Fruit fly (Drosophila melanogaster) whole organism, prepupa: ENCODE results near the gene CG4020.

ENCODE experiments used
- CG10631 ChIP-seq: fragments of 200-800 bp; sonication (Bioruptor generic); optimal IDR thresholded peaks from 2 replicates; lab custom pipeline; 2016; ENCODE audit warnings: missing biosample characterization, missing genetic modification characterization
- CG10669 ChIP-seq: fragments of 200-800 bp; sonication (Bioruptor generic); optimal IDR thresholded peaks from 3 replicates; lab custom pipeline; 2018; ENCODE audit warnings: missing biosample characterization, mild to moderate bottlenecking, missing genetic modification characterization, moderate library complexity
- CG11294 ChIP-seq: fragments of 200-800 bp; sonication (Bioruptor generic); IDR thresholded peaks from 2 replicates; pipeline ENCODE4 v1.3.6; 2022; ENCODE audit warnings: missing biosample characterization, missing genetic modification characterization
- CG11902 ChIP-seq: fragments of 200-800 bp; sonication (Bioruptor generic); optimal IDR thresholded peaks from 3 replicates; lab custom pipeline; 2016; ENCODE audit warnings: missing biosample characterization, missing genetic modification characterization
- CG15336 ChIP-seq: fragments of 200-800 bp; sonication (Bioruptor generic); IDR thresholded peaks from 2 replicates; pipeline ENCODE4 v1.3.6; 2022; ENCODE audit warnings: missing biosample characterization, missing genetic modification characterization
- CG1621 ChIP-seq: fragments of 200-800 bp; sonication (Bioruptor generic); optimal IDR thresholded peaks from 3 replicates; lab custom pipeline; 2018; ENCODE audit warnings: missing biosample characterization, mild to moderate bottlenecking, missing genetic modification characterization
- CG16779 ChIP-seq: fragments of 200-800 bp; sonication (Bioruptor generic); optimal IDR thresholded peaks from 3 replicates; lab custom pipeline; 2017; ENCODE audit warnings: missing biosample characterization, mild to moderate bottlenecking, missing genetic modification characterization
- CG3032 ChIP-seq: fragments of 200-800 bp; optimal IDR thresholded peaks from 2 replicates; lab custom pipeline; 2019; ENCODE audit warnings: missing biosample characterization, mild to moderate bottlenecking, missing genetic modification characterization, moderate library complexity
- CG31627 ChIP-seq: fragments of 200-800 bp; sonication (Bioruptor generic); optimal IDR thresholded peaks from 3 replicates; lab custom pipeline; 2016; ENCODE audit warnings: missing biosample characterization, missing genetic modification characterization
- CG34406 ChIP-seq: fragments of 200-800 bp; sonication (Bioruptor generic); optimal IDR thresholded peaks from 3 replicates; lab custom pipeline; 2016; ENCODE audit warnings: missing biosample characterization, missing genetic modification characterization
- CG3919 ChIP-seq: fragments of 200-800 bp; sonication (Bioruptor generic); optimal IDR thresholded peaks from 3 replicates; lab custom pipeline; 2016; ENCODE audit warnings: missing biosample characterization, missing genetic modification characterization
- CG4318 ChIP-seq: fragments of 200-800 bp; sonication (Bioruptor generic); optimal IDR thresholded peaks from 3 replicates; lab custom pipeline; 2017; ENCODE audit warnings: missing biosample characterization, mild to moderate bottlenecking, missing genetic modification characterization
- CG6163 ChIP-seq: fragments of 200-800 bp; sonication (Bioruptor generic); IDR thresholded peaks from 3 replicates; pipeline ENCODE4 v1.3.6; 2022; ENCODE audit warnings: missing biosample characterization, missing genetic modification characterization
- CG6276 ChIP-seq: fragments of 200-800 bp; sonication (Bioruptor generic); optimal IDR thresholded peaks from 2 replicates; lab custom pipeline; 2017; ENCODE audit warnings: missing biosample characterization, mild to moderate bottlenecking, missing genetic modification characterization
- CG6792 ChIP-seq: fragments of 200-800 bp; sonication (Bioruptor generic); optimal IDR thresholded peaks from 3 replicates; lab custom pipeline; 2016; ENCODE audit warnings: missing biosample characterization, missing genetic modification characterization
- CG6808 ChIP-seq: fragments of 200-800 bp; sonication (Bioruptor generic); optimal IDR thresholded peaks from 3 replicates; lab custom pipeline; 2017; ENCODE audit warnings: missing biosample characterization, missing genetic modification characterization, mild to moderate bottlenecking, moderate library complexity, missing genetic modification reagents
- CG6854 ChIP-seq: fragments of 200-800 bp; sonication (Bioruptor generic); optimal IDR thresholded peaks from 2 replicates; lab custom pipeline; 2017; ENCODE audit warnings: missing biosample characterization, mild to moderate bottlenecking, missing genetic modification characterization
- CG7368 ChIP-seq: fragments of 200-800 bp; sonication (Bioruptor generic); optimal IDR thresholded peaks from 3 replicates; lab custom pipeline; 2016; ENCODE audit warnings: missing biosample characterization, missing genetic modification characterization
- CG8119 ChIP-seq: fragments of 200-800 bp; sonication (Bioruptor generic); IDR thresholded peaks from 3 replicates; pipeline ENCODE4 v1.3.6; 2022; ENCODE audit warnings: missing biosample characterization, missing genetic modification characterization
- CG8632 ChIP-seq: fragments of 200-800 bp; sonication (Bioruptor generic); optimal IDR thresholded peaks from 3 replicates; lab custom pipeline; 2016; ENCODE audit warnings: missing biosample characterization, missing genetic modification characterization
- Eip75B ChIP-seq: fragments of 200-800 bp; sonication (Bioruptor generic); optimal IDR thresholded peaks from 3 replicates; lab custom pipeline; 2016; ENCODE audit warnings: missing biosample characterization, missing genetic modification characterization
- Eip78C ChIP-seq: fragments of 200-800 bp; sonication (Bioruptor generic); peaks from one replicate; lab custom pipeline; 2016; ENCODE audit warnings: missing biosample characterization, missing genetic modification characterization
- Eip93F ChIP-seq: fragments of 200-800 bp; sonication (Bioruptor generic); optimal IDR thresholded peaks from 2 replicates; lab custom pipeline; 2016; ENCODE audit warnings: missing biosample characterization, mild to moderate bottlenecking, missing genetic modification characterization
- Ets96B ChIP-seq: fragments of 200-800 bp; optimal IDR thresholded peaks from 2 replicates; lab custom pipeline; 2019; ENCODE audit warnings: missing biosample characterization, mild to moderate bottlenecking, missing genetic modification characterization, moderate library complexity
- Gug ChIP-seq: fragments of 200-800 bp; sonication (Bioruptor generic); IDR thresholded peaks from 2 replicates; pipeline ENCODE4 v1.3.6; 2022; ENCODE audit warnings: missing biosample characterization, missing genetic modification characterization
- Hr38 ChIP-seq: sonication (Bioruptor generic); optimal IDR thresholded peaks from 2 replicates; lab custom pipeline; 2016; ENCODE audit warnings: missing biosample characterization, missing genetic modification characterization
- Hr4 ChIP-seq: fragments of 200-800 bp; sonication (Bioruptor generic); optimal IDR thresholded peaks from 3 replicates; lab custom pipeline; 2016; ENCODE audit warnings: missing biosample characterization, missing genetic modification characterization
- Lpt ChIP-seq: fragments of 200-800 bp; sonication (Bioruptor generic); optimal IDR thresholded peaks from 3 replicates; lab custom pipeline; 2016; ENCODE audit warnings: missing biosample characterization, missing genetic modification characterization
- Met ChIP-seq: fragments of 200-800 bp; sonication (Bioruptor generic); optimal IDR thresholded peaks from 3 replicates; lab custom pipeline; 2016; ENCODE audit warnings: missing biosample characterization, missing genetic modification characterization
- Smox ChIP-seq: fragments of 200-800 bp; sonication (Bioruptor generic); optimal IDR thresholded peaks from 3 replicates; lab custom pipeline; 2016; ENCODE audit warnings: missing biosample characterization, missing genetic modification characterization
- Sox102F ChIP-seq: fragments of 200-800 bp; sonication (Bioruptor generic); optimal IDR thresholded peaks from 2 replicates; lab custom pipeline; 2016; ENCODE audit warnings: missing biosample characterization, mild to moderate bottlenecking, missing genetic modification characterization
- Sox14 ChIP-seq: fragments of 200-800 bp; sonication (Bioruptor generic); optimal IDR thresholded peaks from 3 replicates; lab custom pipeline; 2016; ENCODE audit warnings: missing biosample characterization, missing genetic modification characterization
- Sox15 ChIP-seq: fragments of 200-800 bp; sonication (Bioruptor generic); optimal IDR thresholded peaks from 3 replicates; lab custom pipeline; 2016; ENCODE audit warnings: missing biosample characterization, missing genetic modification characterization
- achi ChIP-seq: fragments of 200-800 bp; sonication (Bioruptor generic); optimal IDR thresholded peaks from 3 replicates; lab custom pipeline; 2016; ENCODE audit warnings: missing biosample characterization, missing genetic modification characterization
- acj6 ChIP-seq: fragments of 200-800 bp; sonication (Bioruptor generic); optimal IDR thresholded peaks from 3 replicates; lab custom pipeline; 2016; ENCODE audit warnings: missing biosample characterization, missing genetic modification characterization
- cyc ChIP-seq: fragments of 200-800 bp; sonication (Bioruptor generic); optimal IDR thresholded peaks from 3 replicates; lab custom pipeline; 2016; ENCODE audit warnings: missing biosample characterization, missing genetic modification characterization
- dac ChIP-seq: fragments of 200-800 bp; sonication (Bioruptor generic); optimal IDR thresholded peaks from 2 replicates; lab custom pipeline; 2017; ENCODE audit warnings: missing biosample characterization, mild to moderate bottlenecking, missing genetic modification characterization
- dsx ChIP-seq: fragments of 200-800 bp; optimal IDR thresholded peaks from 3 replicates; lab custom pipeline; 2019; ENCODE audit warnings: missing biosample characterization, mild to moderate bottlenecking, missing genetic modification characterization, moderate library complexity; ENCODE audit not compliant: poor library complexity, severe bottlenecking
- eg ChIP-seq: fragments of 200-800 bp; sonication (Bioruptor generic); IDR thresholded peaks from 3 replicates; pipeline ENCODE4 v1.3.6; 2022; ENCODE audit warnings: missing biosample characterization, missing genetic modification characterization
- esn ChIP-seq: fragments of 200-800 bp; sonication (Bioruptor generic); optimal IDR thresholded peaks from 2 replicates; lab custom pipeline; 2016; ENCODE audit warnings: missing biosample characterization, mild to moderate bottlenecking, missing genetic modification characterization, moderate library complexity
- fd59A ChIP-seq: fragments of 200-800 bp; sonication (Bioruptor generic); optimal IDR thresholded peaks from 2 replicates; lab custom pipeline; 2017; ENCODE audit warnings: missing biosample characterization, mild to moderate bottlenecking, missing genetic modification characterization, missing genetic modification reagents
- fd85E ChIP-seq: fragments of 200-800 bp; sonication (Bioruptor generic); optimal IDR thresholded peaks from 3 replicates; lab custom pipeline; 2016; ENCODE audit warnings: missing biosample characterization, missing genetic modification characterization
- lz ChIP-seq: fragments of 200-800 bp; sonication (Bioruptor generic); optimal IDR thresholded peaks from 3 replicates; lab custom pipeline; 2016; ENCODE audit warnings: missing biosample characterization, missing genetic modification characterization
- net ChIP-seq: fragments of 200-800 bp; sonication (Bioruptor generic); optimal IDR thresholded peaks from 3 replicates; lab custom pipeline; 2016; ENCODE audit warnings: missing biosample characterization, missing genetic modification characterization
- pdm3 ChIP-seq: fragments of 200-800 bp; sonication (Bioruptor generic); optimal IDR thresholded peaks from 3 replicates; lab custom pipeline; 2016; ENCODE audit warnings: missing biosample characterization, missing genetic modification characterization
- salr ChIP-seq, 2 experiments: fragments of 200-800 bp; sonication (Bioruptor generic); optimal IDR thresholded peaks; 3 replicates each; lab custom pipeline; 2016 to 2018; ENCODE audit warnings: missing biosample characterization in 2 of 2, missing genetic modification characterization in 2 of 2, mild to moderate bottlenecking in 1 of 2
- spab ChIP-seq: fragments of 200-800 bp; sonication (Bioruptor generic); optimal IDR thresholded peaks from 2 replicates; lab custom pipeline; 2017; ENCODE audit warnings: missing biosample characterization, mild to moderate bottlenecking, missing genetic modification characterization, missing genetic modification reagents
- ss ChIP-seq, 2 experiments: fragments of 200-800 bp; sonication (Bioruptor generic); optimal IDR thresholded peaks; 2 replicates in 1 of 2; 3 replicates in 1 of 2; lab custom pipeline; 2017 to 2018; ENCODE audit warnings: mild to moderate bottlenecking in 2 of 2, missing biosample characterization in 2 of 2, missing genetic modification characterization in 2 of 2, moderate library complexity in 1 of 2
- topi ChIP-seq: fragments of 200-800 bp; sonication (Bioruptor generic); optimal IDR thresholded peaks from 3 replicates; lab custom pipeline; 2016; ENCODE audit warnings: missing biosample characterization, missing genetic modification characterization
- vri ChIP-seq: fragments of 200-800 bp; sonication (Bioruptor generic); optimal IDR thresholded peaks from 3 replicates; lab custom pipeline; 2016; ENCODE audit warnings: missing biosample characterization, mild to moderate bottlenecking, missing genetic modification characterization

CG4020 gene

dm6 chrX:5900146-5901093 is 5.1 kb upstream of the CG4020 start, which contains the start of gene Act5C:
Gene Act5C (plus strand): TSS chrX:5900861.
- TF ChIP-seq Sox102F (GFP tag; lab: Kevin White, UChicago) (peak; percentile 98), achi (GFP tag; lab: Kevin White, UChicago) (peak; percentile 96), CG6276 (GFP tag; lab: Kevin White, UChicago) (peak; percentile 95), CG31627 (GFP tag; lab: Kevin White, UChicago) (peak; percentile 96), CG16779 (peak; percentile 96), Hr38 (GFP tag; lab: Kevin White, UChicago) (peak; percentile 46), net (GFP tag; lab: Kevin White, UChicago) (peak; percentile 97), CG11902 (peak; percentile 93), CG3032 (tag; lab: Kevin White, UChicago) (peak; percentile 98), topi (GFP tag; lab: Kevin White, UChicago) (peak; percentile 98), acj6 (GFP tag; lab: Kevin White, UChicago) (peak; percentile 95), CG1621 (peak; percentile 99), Eip78C (GFP tag; lab: Kevin White, UChicago) (peak; percentile 99), eg (GFP tag; lab: Robert Waterston, UW) (peak; percentile 98), dsx (GFP tag; lab: Kevin White, UChicago) (peak; percentile 96), dac (GFP tag; lab: Kevin White, UChicago) (peak; percentile 93), spab (peak; percentile 96), ss (GFP tag; optimal IDR thresholded peaks at IDR 0.05; lab: Kevin White, UChicago) (peak; percentile 95 to 98), CG6792 (GFP tag; lab: Kevin White, UChicago) (peak; percentile 97), pdm3 (GFP tag; lab: Kevin White, UChicago) (peak; percentile 98), Sox14 (peak; percentile 97), CG15336 (peak; percentile 96), CG4318 (GFP tag; lab: Kevin White, UChicago) (peak; percentile 90), fd59A (peak; percentile 97), CG6854 (GFP tag; lab: Kevin White, UChicago) (peak; percentile 97), lz (GFP tag; lab: Kevin White, UChicago) (peak; percentile 97), esn (GFP tag; lab: Kevin White, UChicago) (peak; percentile 98), Smox (GFP tag; lab: Kevin White, UChicago) (peak; percentile 96), Sox15 (GFP tag; lab: Kevin White, UChicago) (peak; percentile 93), CG8632 (GFP tag; lab: Kevin White, UChicago) (peak; percentile 96), CG11294 (peak; percentile 91), CG6163 (GFP tag; lab: Robert Waterston, UW) (peak; percentile 98), Eip75B (GFP tag; lab: Kevin White, UChicago) (peak; percentile 98), fd85E (GFP tag; lab: Kevin White, UChicago) (peak; percentile 85), CG7368 (peak; percentile 97), CG6808 (GFP tag; lab: Kevin White, UChicago) (peak; percentile 97), cyc (peak; percentile 98), Ets96B (tag; lab: Kevin White, UChicago) (peak; percentile 97), CG8119 (GFP tag; lab: Robert Waterston, UW) (peak; percentile 95), CG3919 (GFP tag; lab: Kevin White, UChicago) (peak; percentile 98), Lpt (GFP tag; lab: Kevin White, UChicago) (peak; percentile 94), Gug (GFP tag; lab: Robert Waterston, UW) (peak; percentile 96), Eip93F (GFP tag; lab: Kevin White, UChicago) (peak; percentile 97), salr (GFP tag; optimal IDR thresholded peaks at IDR 0.05; lab: Kevin White, UChicago) (peak; percentile 90 to 98), Met (GFP tag; lab: Kevin White, UChicago) (peak; percentile 97), Hr4 (GFP tag; lab: Kevin White, UChicago) (peak; percentile 95), vri (peak; percentile 97), CG10631 (GFP tag; lab: Kevin White, UChicago) (peak; percentile 97), CG10669 (GFP tag; lab: Kevin White, UChicago) (peak; percentile 99), CG34406 (peak; percentile 95)
